Worm (Caenorhabditis elegans): ENCODE data around the gene C02B8.3.

- TF ChIP-seq cog-1 (tag; optimal IDR thresholded peaks at IDR 0.05) = no peak
- TF ChIP-seq med-1 (GFP tag; optimal IDR thresholded peaks at IDR 0.05; ENCODE audit: insufficient read depth) = no peak
Measured at ce11 chrX:8129543-8129942, 9.7 kb upstream of the C02B8.3 start, which contains the start of gene frpr-1.
